Fruit fly (Drosophila melanogaster): ENCODE measurements around the gene CG12231.

CG12231 gene

DNA sequence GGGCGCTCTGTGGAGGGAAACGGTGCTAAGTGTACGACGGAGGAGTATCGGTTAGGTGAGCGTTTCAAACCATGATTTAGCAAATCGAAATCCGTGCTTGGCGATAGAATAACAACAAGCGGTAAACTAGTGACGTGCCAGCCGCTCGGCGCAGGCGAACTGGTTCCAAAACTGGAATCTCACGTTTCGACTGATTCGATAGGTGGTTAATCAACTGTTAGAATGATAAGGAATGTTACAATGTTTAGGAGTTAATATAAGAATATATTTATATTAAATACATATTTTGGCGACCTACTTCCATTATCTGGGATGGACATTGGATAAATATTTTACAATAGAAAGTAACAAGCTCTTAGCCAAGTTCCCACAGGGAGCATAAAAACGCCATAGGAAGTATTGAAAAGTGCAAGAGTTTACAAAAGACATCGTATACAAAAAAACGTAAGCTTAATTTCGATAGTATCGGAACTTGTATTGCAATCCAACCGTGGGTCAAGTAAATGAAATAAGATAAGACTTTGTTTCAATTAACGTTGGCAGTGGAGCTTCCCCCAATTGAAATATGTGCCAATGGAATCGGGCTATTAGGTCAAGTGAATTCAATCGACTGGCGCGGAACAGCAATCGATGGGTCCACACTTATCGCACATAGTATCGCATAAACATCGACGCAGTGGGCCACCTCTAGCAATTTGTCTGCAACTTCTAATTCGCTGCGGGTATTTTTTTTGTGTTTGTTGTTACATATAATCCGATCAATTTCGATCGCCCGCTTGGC lies 36.5 kb downstream of the CG12231 start, which contains the start of the genes ksh, CG14200 and Pfrx (continued):
- TF ChIP-seq wor (GFP tag; IDR thresholded peaks at IDR 0.05) (no peak), zen2 (GFP tag; IDR thresholded peaks at IDR 0.05; ENCODE audit: partially characterized antibody) (peak; percentile 78), ken (GFP tag; IDR thresholded peaks at IDR 0.05) (0 out of 3 replicates have a peak, but pooled peaks have one; percentile 14), CG8765 (GFP tag; IDR thresholded peaks at IDR 0.05) (no peak), gce (GFP tag; IDR thresholded peaks at IDR 0.05) (no peak), MTF-1 (GFP tag; optimal IDR thresholded peaks at IDR 0.05; ENCODE audit: borderline replicate concordance) (no peak), ttk (GFP tag; IDR thresholded peaks at IDR 0.05) (no peak), otp (GFP tag; IDR thresholded peaks at IDR 0.05) (no peak), CG7556 (GFP tag; optimal IDR thresholded peaks at IDR 0.05) (no peak), HLHmδ (GFP tag; optimal IDR thresholded peaks at IDR 0.05) (no peak), bcd (GFP tag; optimal IDR thresholded peaks at IDR 0.05) (peak; percentile 5), stc (GFP tag; IDR thresholded peaks at IDR 0.05) (no peak), hbn (GFP tag; IDR thresholded peaks at IDR 0.05; ENCODE audit: partially characterized antibody) (peak; percentile 61), CG18764 (GFP tag; optimal IDR thresholded peaks at IDR 0.05) (no peak), kni (GFP tag; optimal IDR thresholded peaks at IDR 0.05) (no peak), ranshi (GFP tag; IDR thresholded peaks at IDR 0.05) (no peak), CG10147 (GFP tag; optimal IDR thresholded peaks at IDR 0.05) (no peak), Bgb (GFP tag; IDR thresholded peaks at IDR 0.05; ENCODE audit: partially characterized antibody) (peak; percentile 94), Hmr (GFP tag; optimal IDR thresholded peaks at IDR 0.05) (no peak), bbx (GFP tag; IDR thresholded peaks at IDR 0.05; ENCODE audit: partially characterized antibody) (peak; percentile 97), tll (GFP tag; optimal IDR thresholded peaks at IDR 0.05) (no peak), zfh2 (GFP tag; optimal IDR thresholded peaks at IDR 0.05) (peak; percentile 50), Pdp1 (GFP tag; optimal IDR thresholded peaks at IDR 0.05) (peak in 1 of 2 experiments; percentile 30), CG12659 (GFP tag; optimal IDR thresholded peaks at IDR 0.05) (peak; percentile 38), B-H2 (GFP tag; optimal IDR thresholded peaks at IDR 0.05) (no peak), maf-S (GFP tag; optimal IDR thresholded peaks at IDR 0.05) (peak; percentile 3), run (tag; optimal IDR thresholded peaks at IDR 0.05) (no peak), CG7271 (tag; optimal IDR thresholded peaks at IDR 0.05) (no peak), CG9817 (tag; optimal IDR thresholded peaks at IDR 0.05) (no peak), CG3281 (GFP tag; optimal IDR thresholded peaks at IDR 0.05) (no peak), gfzf (GFP tag; optimal IDR thresholded peaks at IDR 0.05) (peak; percentile 31), br (optimal IDR thresholded peaks at IDR 0.05) (no peak), CG15601 (tag; optimal IDR thresholded peaks at IDR 0.05) (peak; percentile 11), dati (GFP tag; IDR thresholded peaks at IDR 0.05) (no peak), Asciz (GFP tag; optimal IDR thresholded peaks at IDR 0.05) (no peak), CG4854 (GFP tag; optimal IDR thresholded peaks at IDR 0.05) (no peak), Hey (tag; optimal IDR thresholded peaks at IDR 0.05) (no peak), CG32767 (GFP tag; IDR thresholded peaks at IDR 0.05) (no peak), org-1 (GFP tag; optimal IDR thresholded peaks at IDR 0.05) (no peak), en (GFP tag; optimal IDR thresholded peaks at IDR 0.05) (no peak), wdn (GFP tag; IDR thresholded peaks at IDR 0.05) (no peak), CG7357 (GFP tag; IDR thresholded peaks at IDR 0.05) (peak; percentile 96), vvl (GFP tag; IDR thresholded peaks at IDR 0.05) (no peak; the same call in 1 of the 2 replicates), Scr (GFP tag; IDR thresholded peaks at IDR 0.05; ENCODE audit: partially characterized antibody) (peak; percentile 85), zf30C (GFP tag; optimal IDR thresholded peaks at IDR 0.05) (no peak), psq (GFP tag; optimal IDR thresholded peaks at IDR 0.05) (no peak), Atf-2 (GFP tag; optimal IDR thresholded peaks at IDR 0.05) (no peak), CG6254 (GFP tag; optimal IDR thresholded peaks at IDR 0.05) (no peak), sisA (GFP tag; IDR thresholded peaks at IDR 0.05) (peak; percentile 26; the same call in 1 of the 2 replicates)
